Fruit fly (Drosophila melanogaster): ENCODE results near the gene Nlg3.

Gene Nlg3

DNA sequence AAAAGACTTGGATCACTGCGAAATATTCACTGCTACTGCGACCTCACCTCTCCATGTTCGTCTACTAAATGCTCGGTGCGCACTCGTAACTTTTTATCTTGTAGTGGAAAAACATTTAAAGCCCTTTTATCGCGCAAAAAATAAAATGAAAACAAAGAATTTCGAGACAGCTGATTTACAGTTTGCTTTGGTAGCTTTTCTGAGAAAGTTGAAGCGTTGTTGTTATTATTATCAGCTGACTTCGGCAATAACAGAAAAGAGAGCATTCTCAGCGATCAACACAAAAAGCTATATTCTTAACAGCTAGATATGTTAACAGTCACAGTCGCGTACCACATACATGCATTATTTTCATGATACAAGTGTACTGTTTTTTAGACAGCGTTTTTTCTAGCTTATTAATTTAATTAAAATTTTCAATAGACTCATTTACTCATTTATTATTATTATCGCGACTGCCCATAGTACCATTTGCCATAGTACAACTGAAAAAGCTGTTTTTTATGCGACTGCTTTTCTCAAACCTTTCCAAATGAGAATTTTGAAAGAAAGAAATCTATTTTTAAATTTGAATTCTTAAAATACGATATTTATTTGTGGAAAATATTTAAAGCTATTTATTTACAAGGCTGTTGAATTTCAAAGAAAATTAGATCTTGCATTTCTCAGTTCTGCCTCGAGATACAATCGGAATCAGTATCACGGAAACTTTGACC, 97.9 kb downstream of the Nlg3 start, which contains the start of the genes alpha-Est3 and alpha-Est2:
alpha-Est3 (minus strand) TSS at position 487 of the 716 bp plus-strand sequence.
alpha-Est2 (plus strand) TSS at position 666 of the 716 bp plus-strand sequence.
- TF ChIP-seq Dll (optimal IDR thresholded peaks at IDR 0.05) = no peak
- TF ChIP-seq CG8478 (optimal IDR thresholded peaks at IDR 0.05) = no peak
- TF ChIP-seq psq (optimal IDR thresholded peaks at IDR 0.05) = no peak
- TF ChIP-seq pan (optimal IDR thresholded peaks at IDR 0.05) = no peak
- no peak for TF ChIP-seq usp (GFP tag; optimal IDR thresholded peaks at IDR 0.05)
- TF ChIP-seq EcR (GFP tag; optimal IDR thresholded peaks at IDR 0.05) = no peak

dm6 chr3R:7538435-7538834, 100.8 kb downstream of the Nlg3 start, which contains the start of gene alpha-Est4:
Gene alpha-Est4 (minus strand): TSS chr3R:7538615.
- TF ChIP-seq pan (optimal IDR thresholded peaks at IDR 0.05) (no peak), CG8478 (optimal IDR thresholded peaks at IDR 0.05) (no peak)

- TF ChIP-seq Dll (optimal IDR thresholded peaks at IDR 0.05) (no peak), usp (GFP tag; optimal IDR thresholded peaks at IDR 0.05) (no peak)
These were observed 103.0 kb downstream of the Nlg3 start, which contains the start of gene alpha-Est5 for dm6 chr3R:7536281-7536680. Gene alpha-Est5 (minus strand): TSS chr3R:7536390.

DNA sequence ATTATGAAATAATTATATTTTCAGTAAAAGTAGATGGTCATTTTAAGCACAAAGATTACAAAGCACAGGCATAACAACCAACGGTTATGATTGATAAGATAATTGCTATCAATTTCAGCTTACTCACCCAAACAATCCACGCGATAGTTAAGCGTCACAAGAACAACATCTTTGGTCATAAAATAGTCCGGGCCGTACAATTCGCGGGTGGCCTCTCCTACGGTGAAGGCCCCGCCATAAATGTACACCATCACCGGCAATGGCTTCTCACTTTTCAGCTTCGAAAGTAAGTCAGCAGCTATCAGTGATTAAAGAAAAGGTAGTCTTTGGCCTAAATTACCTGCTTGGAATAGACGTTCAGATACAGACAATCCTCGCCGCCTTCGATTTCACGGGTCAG, 103.6 kb downstream of the Nlg3 start:
- TF ChIP-seq EcR (GFP tag; optimal IDR thresholded peaks at IDR 0.05) = no peak
- no peak for TF ChIP-seq pan (optimal IDR thresholded peaks at IDR 0.05)
- no peak for TF ChIP-seq Dll (optimal IDR thresholded peaks at IDR 0.05)
- no peak for TF ChIP-seq CG8478 (optimal IDR thresholded peaks at IDR 0.05)
- no peak for TF ChIP-seq usp (GFP tag; optimal IDR thresholded peaks at IDR 0.05)
- TF ChIP-seq psq (optimal IDR thresholded peaks at IDR 0.05) = no peak

DNA sequence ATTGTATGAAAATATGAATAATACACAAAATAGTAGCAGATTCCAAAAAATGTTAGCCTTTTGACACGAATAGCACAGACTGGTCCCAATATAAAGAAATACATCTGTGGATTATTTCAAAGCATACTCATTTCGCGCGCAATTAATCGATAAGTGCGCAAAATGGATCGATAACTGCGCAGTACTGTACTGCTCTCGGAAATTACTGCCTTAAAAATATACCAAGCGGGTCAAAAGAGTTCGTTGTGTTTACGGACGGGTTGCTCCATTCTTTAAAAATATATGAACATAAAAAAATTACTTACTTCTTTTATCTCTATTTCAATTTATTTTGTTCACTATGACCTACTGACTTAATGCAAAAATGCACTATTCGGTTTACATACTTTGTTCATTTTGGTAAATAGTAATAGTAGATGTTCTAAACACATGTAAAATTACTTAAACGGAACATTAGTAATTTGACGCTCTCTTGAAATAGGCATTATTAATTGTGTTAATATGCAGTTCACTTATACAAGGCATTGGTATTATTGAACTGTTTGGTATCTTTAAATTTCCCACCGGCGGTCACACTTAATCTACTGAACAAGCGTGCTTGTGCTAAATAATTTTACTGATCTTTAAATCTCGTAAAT, 108.9 kb downstream of the Nlg3 start, which contains the start of the genes Rtnl2 and alphaTub84D:
Rtnl2 (minus strand) TSS at position 58 of the 638 bp plus-strand sequence.
alphaTub84D (plus strand) TSS at position 570 of the 638 bp plus-strand sequence.
- no peak for TF ChIP-seq pan (optimal IDR thresholded peaks at IDR 0.05)
- TF ChIP-seq EcR (GFP tag; optimal IDR thresholded peaks at IDR 0.05) = no peak
- no peak for TF ChIP-seq psq (optimal IDR thresholded peaks at IDR 0.05)
- no peak for TF ChIP-seq Dll (optimal IDR thresholded peaks at IDR 0.05)
- TF ChIP-seq usp (GFP tag; optimal IDR thresholded peaks at IDR 0.05) = no peak
- no peak for TF ChIP-seq CG8478 (optimal IDR thresholded peaks at IDR 0.05)

- no peak for TF ChIP-seq EcR (GFP tag; optimal IDR thresholded peaks at IDR 0.05)
- TF ChIP-seq usp (GFP tag; optimal IDR thresholded peaks at IDR 0.05) = no peak
- TF ChIP-seq CG8478 (optimal IDR thresholded peaks at IDR 0.05) = no peak
- TF ChIP-seq Dll (optimal IDR thresholded peaks at IDR 0.05) = no peak
- TF ChIP-seq psq (optimal IDR thresholded peaks at IDR 0.05) = no peak
These were observed 110.6 kb downstream of the Nlg3 start, which contains the start of gene alpha-Est6 for dm6 chr3R:7528677-7529076. Gene alpha-Est6 (minus strand): TSS chr3R:7528777.

- TF ChIP-seq psq (optimal IDR thresholded peaks at IDR 0.05) = no peak
- TF ChIP-seq EcR (GFP tag; optimal IDR thresholded peaks at IDR 0.05) = no peak
- no peak for TF ChIP-seq Dll (optimal IDR thresholded peaks at IDR 0.05)
- no peak for TF ChIP-seq pan (optimal IDR thresholded peaks at IDR 0.05)
- TF ChIP-seq CG8478 (optimal IDR thresholded peaks at IDR 0.05) = no peak
- TF ChIP-seq usp (GFP tag; optimal IDR thresholded peaks at IDR 0.05) = no peak
These were observed 115.1 kb downstream of the Nlg3 start for dm6 chr3R:7524160-7524559.

dm6 chr3R:7523594-7523993, 115.6 kb downstream of the Nlg3 start, which contains the start of gene alpha-Est7:
Gene alpha-Est7 (minus strand): TSS chr3R:7523753.
- no peak for TF ChIP-seq psq (optimal IDR thresholded peaks at IDR 0.05)

DNA sequence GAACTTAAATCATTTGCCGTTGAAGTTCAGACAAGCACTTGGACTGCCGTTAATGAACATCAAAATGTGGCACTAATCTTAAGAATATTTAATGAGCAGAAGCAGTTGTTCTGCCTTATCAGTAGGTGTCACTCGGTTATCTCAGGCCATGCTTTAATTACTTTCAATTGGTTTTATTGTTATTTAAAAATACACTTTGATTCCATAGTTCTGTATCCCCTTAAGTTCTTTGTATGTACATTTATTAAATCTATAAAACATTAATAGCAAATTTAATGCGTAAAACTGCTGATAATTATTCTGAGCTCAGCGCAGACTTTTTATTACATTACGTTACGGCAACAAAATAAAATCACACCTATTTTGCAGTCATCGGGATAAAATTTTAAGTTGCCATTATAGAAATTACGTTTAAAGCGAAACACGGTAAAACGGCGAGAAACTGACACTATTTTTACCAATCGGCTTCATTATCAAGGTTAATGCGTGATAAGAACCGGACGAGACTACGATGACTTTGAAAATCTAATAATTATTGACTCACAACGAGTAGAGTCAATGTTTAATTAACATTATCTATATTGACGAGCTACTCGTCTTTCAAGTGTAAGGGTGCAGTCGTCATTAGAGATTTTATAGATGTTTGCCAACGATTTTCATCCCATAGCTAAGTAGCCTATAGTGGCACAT, 116.8 kb downstream of the Nlg3 start:
- no peak for TF ChIP-seq pan (optimal IDR thresholded peaks at IDR 0.05)
- TF ChIP-seq psq (optimal IDR thresholded peaks at IDR 0.05) = no peak
- no peak for TF ChIP-seq CG8478 (optimal IDR thresholded peaks at IDR 0.05)
- no peak for TF ChIP-seq EcR (GFP tag; optimal IDR thresholded peaks at IDR 0.05)
- no peak for TF ChIP-seq usp (GFP tag; optimal IDR thresholded peaks at IDR 0.05)
- TF ChIP-seq Dll (optimal IDR thresholded peaks at IDR 0.05) = no peak
